Worm (Caenorhabditis elegans) whole organism, L3 larva: ENCODE data around the gene F56D6.20.

Experiments
- ZK546.5 ChIP-seq: sonication (generic microtip); optimal IDR thresholded peaks from 2 replicates; lab custom pipeline; 2017; ENCODE audit warnings: missing biosample characterization, missing genetic modification characterization
- ama-1 ChIP-seq: fragments of 150-350 bp; optimal IDR thresholded peaks from 2 replicates; lab custom pipeline; 2018
- ceh-28 ChIP-seq: fragments of 150-350 bp; optimal IDR thresholded peaks from 2 replicates; lab custom pipeline; 2014; ENCODE audit warnings: missing biosample characterization, missing genetic modification reagents, missing genetic modification characterization
- ceh-82 ChIP-seq: fragments of 150-350 bp; optimal IDR thresholded peaks from 2 replicates; lab custom pipeline; 2014; ENCODE audit warnings: missing biosample characterization, missing genetic modification characterization
- daf-12 ChIP-seq: fragments of 150-350 bp; optimal IDR thresholded peaks from 2 replicates; lab custom pipeline; 2014; ENCODE audit warnings: missing biosample characterization, missing genetic modification reagents, missing genetic modification characterization
- fkh-2 ChIP-seq: fragments of 150-350 bp; optimal IDR thresholded peaks from 2 replicates; lab custom pipeline; 2014; ENCODE audit warnings: missing biosample characterization, missing genetic modification reagents, missing genetic modification characterization
- mdl-1 ChIP-seq: fragments of 150-350 bp; optimal IDR thresholded peaks from 2 replicates; lab custom pipeline; 2014; ENCODE audit warnings: missing biosample characterization, missing genetic modification characterization
- nhr-77 ChIP-seq: fragments of 150-350 bp; optimal IDR thresholded peaks from 2 replicates; lab custom pipeline; 2014; ENCODE audit warnings: missing biosample characterization, missing genetic modification characterization
- pha-4 ChIP-seq: fragments of 150-350 bp; optimal IDR thresholded peaks from 2 replicates; lab custom pipeline; 2014; ENCODE audit warnings: missing biosample characterization, missing genetic modification reagents, missing genetic modification characterization
- zag-1 ChIP-seq: fragments of 150-350 bp; optimal IDR thresholded peaks from 2 replicates; lab custom pipeline; 2014; ENCODE audit warnings: missing biosample characterization, missing genetic modification characterization

DNA sequence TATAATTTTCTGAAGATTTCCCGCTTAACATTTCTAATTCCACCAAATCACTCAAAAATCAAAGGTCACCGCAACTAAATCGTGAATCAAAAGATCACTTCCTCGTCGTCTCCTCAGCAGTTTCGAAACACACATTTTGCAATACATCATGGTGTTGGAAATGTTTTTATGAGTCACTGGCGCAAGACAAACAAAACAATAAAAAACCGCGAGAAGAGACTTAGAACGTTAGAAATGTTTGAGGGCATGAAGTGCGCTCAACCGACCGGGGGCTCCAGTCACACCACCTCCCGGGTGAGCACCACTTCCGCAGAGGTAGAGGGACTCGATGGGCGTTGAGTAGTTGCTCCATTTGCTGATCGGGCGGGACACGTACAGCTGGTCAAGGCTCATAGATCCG, 37.4 kb upstream of the F56D6.20 start:
- no peak for TF ChIP-seq zag-1
- no peak for TF ChIP-seq ama-1 (lab: Kevin White, UChicago)
- TF ChIP-seq pha-4 (tag; lab: Kevin White, UChicago) = peak; percentile 80
- TF ChIP-seq daf-12 (tag; lab: Kevin White, UChicago) = no peak
- no peak for TF ChIP-seq ZK546.5 (tag; lab: Kevin White, UChicago)
- no peak for TF ChIP-seq ceh-82 (tag; lab: Kevin White, UChicago)
- TF ChIP-seq mdl-1 = no peak
- TF ChIP-seq ceh-28 (tag; lab: Kevin White, UChicago) = no peak
- TF ChIP-seq nhr-77 = no peak
- no peak for TF ChIP-seq fkh-2 (tag; lab: Kevin White, UChicago)
